Fruit fly (Drosophila melanogaster): ENCODE measurements around the gene ValRS-m.

The ValRS-m gene

DNA sequence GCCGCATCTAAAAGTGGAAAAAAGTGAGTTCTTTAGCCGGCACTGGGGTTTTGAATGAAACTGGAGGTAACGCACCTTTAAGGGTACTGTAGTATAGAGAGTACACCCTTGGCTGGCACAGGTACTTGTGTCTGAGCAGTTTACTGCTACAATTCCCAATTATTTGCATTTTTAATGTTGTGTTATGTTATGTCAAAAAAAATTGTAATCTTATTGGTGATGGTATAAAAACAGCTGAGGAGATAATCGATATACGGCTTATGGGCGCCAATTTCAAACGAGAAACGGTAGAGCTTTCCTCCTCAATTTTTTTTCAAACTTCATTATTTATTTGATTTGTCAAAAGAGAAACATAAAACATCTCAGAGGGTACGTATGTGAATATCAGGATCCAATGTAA lies at the start of gene ValRS-m (continued):
- TF ChIP-seq zfh2 (GFP tag; optimal IDR thresholded peaks at IDR 0.05) (no peak), so (GFP tag; IDR thresholded peaks at IDR 0.05) (no peak), Sry-δ (GFP tag; optimal IDR thresholded peaks at IDR 0.05) (peak; percentile 47), D (optimal IDR thresholded peaks at IDR 0.05) (no peak), D (GFP tag; optimal IDR thresholded peaks at IDR 0.05) (no peak), run (tag; optimal IDR thresholded peaks at IDR 0.05) (no peak), CG7987 (GFP tag; optimal IDR thresholded peaks at IDR 0.05) (no peak), Hey (tag; optimal IDR thresholded peaks at IDR 0.05) (no peak), CG2116 (GFP tag; optimal IDR thresholded peaks at IDR 0.05) (no peak), bbx (GFP tag; IDR thresholded peaks at IDR 0.05; ENCODE audit: partially characterized antibody) (peak; percentile 53; the same call in 1 of the 2 replicates), CG33557 (GFP tag; optimal IDR thresholded peaks at IDR 0.05) (no peak), bowl (GFP tag; IDR thresholded peaks at IDR 0.05) (no peak), pfk (GFP tag; optimal IDR thresholded peaks at IDR 0.05) (no peak), HLHmδ (GFP tag; optimal IDR thresholded peaks at IDR 0.05) (no peak), toy (GFP tag; IDR thresholded peaks at IDR 0.05) (no peak), Hmr (GFP tag; optimal IDR thresholded peaks at IDR 0.05) (no peak), CG32767 (GFP tag; IDR thresholded peaks at IDR 0.05) (no peak), nom (GFP tag; optimal IDR thresholded peaks at IDR 0.05) (no peak), CG1233 (GFP tag; optimal IDR thresholded peaks at IDR 0.05) (no peak), CG17912 (GFP tag; optimal IDR thresholded peaks at IDR 0.05) (no peak), CG31441 (GFP tag; IDR thresholded peaks at IDR 0.05) (no peak), chn (GFP tag; optimal IDR thresholded peaks at IDR 0.05) (no peak), ftz-f1 (GFP tag; optimal IDR thresholded peaks at IDR 0.05) (no peak), NfI (GFP tag; optimal IDR thresholded peaks at IDR 0.05) (no peak), Dll (GFP tag; IDR thresholded peaks at IDR 0.05; ENCODE audit: partially characterized antibody) (0 out of 4 replicates have a peak, but pooled peaks have one; percentile 40), trem (tag; optimal IDR thresholded peaks at IDR 0.05) (peak; percentile 36), CG3726 (GFP tag; IDR thresholded peaks at IDR 0.05) (no peak), CG3838 (GFP tag; optimal IDR thresholded peaks at IDR 0.05) (no peak), CG11247 (GFP tag; IDR thresholded peaks at IDR 0.05) (no peak), rib (GFP tag; IDR thresholded peaks at IDR 0.05) (no peak), disco-r (GFP tag; optimal IDR thresholded peaks at IDR 0.05) (no peak), CG30020 (tag; optimal IDR thresholded peaks at IDR 0.05) (no peak), CG7745 (tag; optimal IDR thresholded peaks at IDR 0.05) (no peak), hth (optimal IDR thresholded peaks at IDR 0.05) (no peak), MBD-R2 (GFP tag; IDR thresholded peaks at IDR 0.05) (peak; percentile 42), CG18599 (GFP tag; optimal IDR thresholded peaks at IDR 0.05) (no peak), ATbp (GFP tag; optimal IDR thresholded peaks at IDR 0.05) (no peak), CG9727 (GFP tag; optimal IDR thresholded peaks at IDR 0.05) (no peak), gt (GFP tag; IDR thresholded peaks at IDR 0.05) (no peak), Mad (GFP tag; optimal IDR thresholded peaks at IDR 0.05) (no peak), CG5953 (GFP tag; IDR thresholded peaks at IDR 0.05) (no peak), al (GFP tag; IDR thresholded peaks at IDR 0.05) (no peak), scrt (GFP tag; optimal IDR thresholded peaks at IDR 0.05) (no peak), Pdp1 (GFP tag; optimal IDR thresholded peaks at IDR 0.05) (peak in 1 of 2 experiments; percentile 73), HmgZ (tag; optimal IDR thresholded peaks at IDR 0.05) (no peak), CG17186 (GFP tag; optimal IDR thresholded peaks at IDR 0.05) (no peak), unc-4 (GFP tag; IDR thresholded peaks at IDR 0.05; ENCODE audit: partially characterized antibody) (0 out of 2 replicates have a peak, but pooled peaks have one; percentile 20), E2f2 (GFP tag; IDR thresholded peaks at IDR 0.05) (peak; percentile 86)

Measured in whole organism, embryonic.